Worm (Caenorhabditis elegans): ENCODE results near the gene parn-2.

parn-2 gene

ce11 chrII:12256528-12256927 lies at the start of gene parn-2:
parn-2 (minus strand) TSS chrII:12256628.
- TF ChIP-seq drap-1 (GFP tag; optimal IDR thresholded peaks at IDR 0.05) (no peak), pha-4 (tag; optimal IDR thresholded peaks at IDR 0.05) (no peak), unc-39 (tag; optimal IDR thresholded peaks at IDR 0.05) (no peak), zip-8 (tag; optimal IDR thresholded peaks at IDR 0.05) (no peak), ces-1 (GFP tag; optimal IDR thresholded peaks at IDR 0.05) (no peak), nhr-2 (tag; optimal IDR thresholded peaks at IDR 0.05) (no peak), lin-32 (GFP tag; optimal IDR thresholded peaks at IDR 0.05) (no peak), M03D4.4 (tag; optimal IDR thresholded peaks at IDR 0.05) (no peak), ham-2 (GFP tag; optimal IDR thresholded peaks at IDR 0.05) (no peak), hlh-1 (tag; optimal IDR thresholded peaks at IDR 0.05) (no peak), lsy-2 (tag; optimal IDR thresholded peaks at IDR 0.05) (no peak), ceh-39 (tag; optimal IDR thresholded peaks at IDR 0.05) (no peak), mab-5 (tag; optimal IDR thresholded peaks at IDR 0.05) (no peak)

DNA sequence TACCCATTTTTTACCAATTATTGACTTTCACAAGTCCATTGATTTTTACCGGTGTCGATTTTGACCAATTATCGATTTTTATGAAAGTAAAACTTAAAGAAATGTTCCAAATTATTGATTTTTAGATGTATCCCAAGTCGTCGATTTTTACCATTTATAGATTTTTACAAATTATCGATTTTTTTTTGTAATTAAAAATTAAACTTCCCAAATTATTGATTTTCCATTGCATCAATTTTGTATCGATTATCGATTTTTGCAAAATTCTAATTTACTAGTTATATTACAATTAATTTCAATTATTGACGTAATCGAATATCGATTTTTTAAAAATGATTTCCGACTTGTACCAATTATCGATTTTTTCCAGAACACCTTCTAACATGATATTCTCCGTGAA lies 46.7 kb upstream of the parn-2 start, which contains the start of gene sre-50:
Gene sre-50, plus strand, starts transcription at position 384 of the 400 bp plus-strand sequence.
- TF ChIP-seq pha-4 (tag; optimal IDR thresholded peaks at IDR 0.05) (no peak), hlh-1 (tag; optimal IDR thresholded peaks at IDR 0.05) (no peak), M03D4.4 (tag; optimal IDR thresholded peaks at IDR 0.05) (no peak), ceh-83 (GFP tag; optimal IDR thresholded peaks at IDR 0.05) (no peak), nhr-237 (tag; optimal IDR thresholded peaks at IDR 0.05) (no peak), drap-1 (GFP tag; optimal IDR thresholded peaks at IDR 0.05) (no peak)

DNA sequence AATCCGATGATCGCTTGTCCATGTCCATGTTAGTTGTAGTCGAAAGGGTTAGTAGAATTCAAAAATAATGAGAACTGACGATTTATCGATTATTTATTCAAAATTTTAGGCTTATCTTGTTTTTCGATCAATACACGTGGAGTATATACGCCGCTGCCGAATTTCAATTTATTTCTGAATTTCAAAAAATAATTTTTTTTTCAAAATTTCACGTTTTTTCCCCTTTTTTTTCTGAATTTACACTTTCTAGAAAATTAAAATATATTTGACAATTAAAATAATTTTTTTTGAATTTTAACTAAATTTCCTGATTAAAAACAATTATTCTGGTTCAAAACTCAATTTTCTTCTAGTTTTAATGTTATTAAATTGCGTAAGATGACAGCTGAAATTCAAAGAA lies 45.9 kb upstream of the parn-2 start, which contains the start of gene C50E10.1:
Gene C50E10.1, minus strand, starts transcription at position 101 of the 400 bp plus-strand sequence.
- TF ChIP-seq ces-1 (GFP tag; optimal IDR thresholded peaks at IDR 0.05): no peak

ce11 chrII:12301233-12301632 lies 44.8 kb upstream of the parn-2 start:
- TF ChIP-seq nhr-237 (tag; optimal IDR thresholded peaks at IDR 0.05) (no peak), nhr-2 (tag; optimal IDR thresholded peaks at IDR 0.05) (no peak), elt-3 (tag; optimal IDR thresholded peaks at IDR 0.05) (no peak), cnd-1 (tag; optimal IDR thresholded peaks at IDR 0.05) (no peak), elt-1 (tag; optimal IDR thresholded peaks at IDR 0.05; ENCODE audit: borderline replicate concordance, insufficient read depth) (no peak), mep-1 (tag; optimal IDR thresholded peaks at IDR 0.05) (no peak), mls-2 (tag; optimal IDR thresholded peaks at IDR 0.05) (no peak), snpc-4 (tag; optimal IDR thresholded peaks at IDR 0.05) (no peak)

ce11 chrII:12300680-12301079 lies 44.3 kb upstream of the parn-2 start:
- no peak for TF ChIP-seq bed-3 (GFP tag; optimal IDR thresholded peaks at IDR 0.05)
- TF ChIP-seq mls-2 (tag; optimal IDR thresholded peaks at IDR 0.05): no peak
- TF ChIP-seq sem-2 (GFP tag; optimal IDR thresholded peaks at IDR 0.05): no peak
- no peak for TF ChIP-seq mep-1 (tag; optimal IDR thresholded peaks at IDR 0.05)
- no peak for TF ChIP-seq elt-3 (tag; optimal IDR thresholded peaks at IDR 0.05)
- TF ChIP-seq cnd-1 (tag; optimal IDR thresholded peaks at IDR 0.05): no peak
- no peak for TF ChIP-seq snpc-4 (tag; optimal IDR thresholded peaks at IDR 0.05)
- no peak for TF ChIP-seq flh-1 (GFP tag; optimal IDR thresholded peaks at IDR 0.05)
- no peak for TF ChIP-seq mab-5 (tag; optimal IDR thresholded peaks at IDR 0.05)
- TF ChIP-seq nhr-237 (tag; optimal IDR thresholded peaks at IDR 0.05): no peak

DNA sequence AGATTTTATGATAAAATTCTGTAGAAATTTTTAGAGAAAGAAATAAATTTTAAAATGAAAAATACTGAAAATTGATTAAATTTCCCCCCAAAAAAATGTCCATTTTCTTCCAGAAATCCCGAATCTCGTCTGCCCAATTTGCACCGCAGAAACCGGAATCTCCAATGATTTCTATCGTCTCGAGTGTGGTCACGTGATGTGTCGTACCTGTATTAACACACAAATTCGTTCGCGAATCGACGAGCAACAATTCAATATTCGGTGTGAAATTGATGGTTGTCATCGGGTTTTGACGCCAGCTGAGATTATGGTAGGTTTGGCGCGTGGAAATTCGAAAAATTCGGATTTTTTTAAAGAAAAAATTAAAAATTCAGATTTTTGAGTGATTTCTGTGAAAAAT lies 40.2 kb upstream of the parn-2 start:
- no peak for TF ChIP-seq nhr-237 (tag; optimal IDR thresholded peaks at IDR 0.05)
- TF ChIP-seq cnd-1 (tag; optimal IDR thresholded peaks at IDR 0.05): no peak
- no peak for TF ChIP-seq sem-2 (GFP tag; optimal IDR thresholded peaks at IDR 0.05)
- TF ChIP-seq lin-32 (GFP tag; optimal IDR thresholded peaks at IDR 0.05): no peak
- no peak for TF ChIP-seq nhr-2 (tag; optimal IDR thresholded peaks at IDR 0.05)
- no peak for TF ChIP-seq ceh-39 (tag; optimal IDR thresholded peaks at IDR 0.05)

DNA sequence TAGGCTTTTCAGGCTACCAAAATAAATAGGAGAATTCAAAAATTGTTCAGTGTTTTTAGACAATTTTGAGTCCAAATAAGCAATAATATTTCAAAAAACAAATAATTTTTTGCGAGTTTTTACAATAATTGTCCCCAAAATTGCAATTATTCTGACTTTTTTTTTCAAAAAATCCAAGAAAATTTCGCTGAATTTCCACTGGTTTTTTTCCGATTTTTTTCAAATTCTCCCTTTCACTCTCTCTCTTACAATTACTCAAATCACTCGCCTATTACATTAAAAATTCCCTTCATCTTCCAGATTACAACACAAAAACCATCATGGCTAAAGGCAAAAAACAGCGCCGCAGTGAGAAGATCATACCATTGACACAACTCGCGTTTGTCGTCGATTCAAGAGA lies 32.7 kb upstream of the parn-2 start, which contains the start of gene Y57A10A.31:
Gene Y57A10A.31, plus strand, starts transcription at position 301 of the 400 bp plus-strand sequence.
- no peak for TF ChIP-seq mls-2 (tag; optimal IDR thresholded peaks at IDR 0.05)
- TF ChIP-seq flh-1 (GFP tag; optimal IDR thresholded peaks at IDR 0.05): no peak
- no peak for TF ChIP-seq sptf-1 (tag; optimal IDR thresholded peaks at IDR 0.05)
- no peak for TF ChIP-seq tbx-8 (GFP tag; optimal IDR thresholded peaks at IDR 0.05)
- TF ChIP-seq nhr-28 (tag; optimal IDR thresholded peaks at IDR 0.05): no peak
- no peak for TF ChIP-seq mep-1 (tag; optimal IDR thresholded peaks at IDR 0.05)
- no peak for TF ChIP-seq M03D4.4 (tag; optimal IDR thresholded peaks at IDR 0.05)
- no peak for TF ChIP-seq bed-3 (GFP tag; optimal IDR thresholded peaks at IDR 0.05)
